Worm (Caenorhabditis elegans) whole organism, young adult: ENCODE measurements around the gene T01H3.5.

Source experiments
- B0019.2 ChIP-seq: fragments of 200-800 bp; sonication (Bioruptor generic); conservative IDR thresholded peaks from 2 replicates; pipeline ENCODE4 v1.3.6; 2022; ENCODE audit warnings: missing genetic modification reagents, missing genetic modification characterization, missing compliant biosample characterization
- B0261.1 ChIP-seq: sonication (generic microtip); optimal IDR thresholded peaks from 2 replicates; lab custom pipeline; 2016; ENCODE audit warnings: mild to moderate bottlenecking, missing genetic modification characterization, moderate library complexity, missing compliant biosample characterization
- F10E7.11 ChIP-seq: sonication (generic microtip); optimal IDR thresholded peaks from 2 replicates; lab custom pipeline; 2017; ENCODE audit warnings: mild to moderate bottlenecking, missing genetic modification characterization, moderate library complexity, missing compliant biosample characterization
- F33H1.4 ChIP-seq: fragments of 200-800 bp; sonication (Bioruptor generic); IDR thresholded peaks from 2 replicates; pipeline ENCODE4 v1.3.6; 2022; ENCODE audit warnings: missing genetic modification reagents, missing genetic modification characterization, missing compliant biosample characterization
- F57C9.4 ChIP-seq: sonication (generic microtip); optimal IDR thresholded peaks from 2 replicates; lab custom pipeline; 2017; ENCODE audit warnings: mild to moderate bottlenecking, missing genetic modification characterization, missing compliant biosample characterization
- K12H6.12 ChIP-seq: fragments of 200-800 bp; sonication (Bioruptor generic); optimal IDR thresholded peaks from 2 replicates; lab custom pipeline; 2018; ENCODE audit warnings: mild to moderate bottlenecking, missing genetic modification characterization, missing compliant biosample characterization
- Y79H2A.3 ChIP-seq: fragments of 200-800 bp; sonication (Bioruptor generic); conservative IDR thresholded peaks from 2 replicates; pipeline ENCODE4 v1.3.6; 2022; ENCODE audit warnings: missing genetic modification reagents, missing genetic modification characterization, missing compliant biosample characterization
- akir-1 ChIP-seq: fragments of 200-800 bp; sonication (Bioruptor generic); optimal IDR thresholded peaks from 2 replicates; lab custom pipeline; 2018; ENCODE audit warnings: mild to moderate bottlenecking, missing genetic modification characterization, moderate library complexity, missing compliant biosample characterization
- aptf-2 ChIP-seq: fragments of 200-800 bp; sonication (Bioruptor generic); conservative IDR thresholded peaks from 2 replicates; pipeline ENCODE4 v1.3.6; 2022; ENCODE audit warnings: missing genetic modification reagents, missing genetic modification characterization, missing compliant biosample characterization
- atf-7 ChIP-seq: sonication (generic microtip); optimal IDR thresholded peaks from 2 replicates; lab custom pipeline; 2017; ENCODE audit warnings: mild to moderate bottlenecking, missing genetic modification characterization, missing compliant biosample characterization
- bed-1 ChIP-seq: fragments of 200-800 bp; sonication (Bioruptor generic); IDR thresholded peaks from 2 replicates; pipeline ENCODE4 v1.3.6; 2022; ENCODE audit warnings: missing genetic modification reagents, missing genetic modification characterization, missing compliant biosample characterization
- ceh-100 ChIP-seq: fragments of 200-800 bp; sonication (Bioruptor generic); IDR thresholded peaks from 2 replicates; pipeline ENCODE4 v1.3.6; 2022; ENCODE audit warnings: missing genetic modification reagents, missing genetic modification characterization, missing compliant biosample characterization
- ceh-27 ChIP-seq: fragments of 200-800 bp; sonication (Bioruptor generic); optimal IDR thresholded peaks from 2 replicates; lab custom pipeline; 2018; ENCODE audit warnings: mild to moderate bottlenecking, missing genetic modification characterization, moderate library complexity, missing compliant biosample characterization
- ceh-40 ChIP-seq: fragments of 200-800 bp; sonication (Bioruptor generic); IDR thresholded peaks from 2 replicates; pipeline ENCODE4 v1.3.6; 2022; ENCODE audit warnings: missing genetic modification characterization, missing compliant biosample characterization
- die-1 ChIP-seq: sonication (generic microtip); optimal IDR thresholded peaks from 2 replicates; lab custom pipeline; 2016; ENCODE audit warnings: missing genotype, mild to moderate bottlenecking, missing genetic modification characterization, missing compliant biosample characterization
- dox-1 ChIP-seq: fragments of 200-800 bp; sonication (Bioruptor generic); IDR thresholded peaks from 2 replicates; pipeline ENCODE4 v1.3.6; 2022; ENCODE audit warnings: missing genetic modification reagents, missing genetic modification characterization, missing compliant biosample characterization
- dpff-1 ChIP-seq: sonication (generic microtip); optimal IDR thresholded peaks from 2 replicates; lab custom pipeline; 2017; ENCODE audit warnings: mild to moderate bottlenecking, missing genetic modification characterization, missing compliant biosample characterization
- dpl-1 ChIP-seq: fragments of 150-350 bp; optimal IDR thresholded peaks from 2 replicates; lab custom pipeline; 2014; ENCODE audit warnings: missing biosample characterization, missing genetic modification reagents, missing genetic modification characterization
- egl-18 ChIP-seq: fragments of 200-800 bp; sonication (Bioruptor generic); IDR thresholded peaks from 2 replicates; pipeline ENCODE4 v1.3.6; 2022; ENCODE audit warnings: missing genetic modification reagents, missing genetic modification characterization, missing compliant biosample characterization
- hlh-12 ChIP-seq: sonication (generic microtip); optimal IDR thresholded peaks from 2 replicates; lab custom pipeline; 2016; ENCODE audit warnings: missing genetic modification characterization, missing compliant biosample characterization
- hlh-26 ChIP-seq: fragments of 200-800 bp; sonication (Bioruptor generic); conservative IDR thresholded peaks from 2 replicates; pipeline ENCODE4 v1.3.6; 2022; ENCODE audit warnings: missing genetic modification reagents, missing genetic modification characterization, missing compliant biosample characterization
- hmg-1.2 ChIP-seq: fragments of 200-800 bp; sonication (Bioruptor generic); IDR thresholded peaks from 2 replicates; pipeline ENCODE4 v1.3.6; 2022; ENCODE audit warnings: missing genetic modification reagents, missing genetic modification characterization, missing compliant biosample characterization
- hmg-20 ChIP-seq: fragments of 200-800 bp; sonication (Bioruptor generic); IDR thresholded peaks from 2 replicates; pipeline ENCODE4 v1.3.6; 2022; ENCODE audit warnings: missing genetic modification reagents, missing genetic modification characterization, missing compliant biosample characterization
- lag-1 ChIP-seq: fragments of 200-800 bp; sonication (Bioruptor generic); IDR thresholded peaks from 2 replicates; pipeline ENCODE4 v1.3.6; 2022; ENCODE audit warnings: missing genetic modification reagents, missing genetic modification characterization, missing compliant biosample characterization
- let-607 ChIP-seq, 2 experiments: fragments of 200-800 bp in 1 of 2; sonication (Bioruptor generic) in 1 of 2; sonication (generic microtip) in 1 of 2; optimal IDR thresholded peaks; 2 replicates each; lab custom pipeline; 2016 to 2018; ENCODE audit warnings: mild to moderate bottlenecking in 2 of 2, missing compliant biosample characterization in 2 of 2, missing genetic modification characterization in 2 of 2, moderate library complexity in 2 of 2, missing genotype in 1 of 2
- lsl-1 ChIP-seq: fragments of 200-800 bp; sonication (Bioruptor generic); optimal IDR thresholded peaks from 2 replicates; lab custom pipeline; 2018; ENCODE audit warnings: mild to moderate bottlenecking, missing genetic modification characterization, moderate library complexity, missing compliant biosample characterization
- madf-3 ChIP-seq: fragments of 200-800 bp; sonication (Bioruptor generic); IDR thresholded peaks from 2 replicates; pipeline ENCODE4 v1.3.6; 2022; ENCODE audit warnings: missing genetic modification reagents, missing genetic modification characterization, missing compliant biosample characterization
- nfyb-1 ChIP-seq: fragments of 200-800 bp; sonication (Bioruptor generic); IDR thresholded peaks from 2 replicates; pipeline ENCODE4 v1.3.6; 2022; ENCODE audit warnings: missing genetic modification reagents, missing genetic modification characterization, missing compliant biosample characterization
- nhr-179 ChIP-seq: sonication (generic microtip); optimal IDR thresholded peaks from 2 replicates; lab custom pipeline; 2016; ENCODE audit warnings: mild to moderate bottlenecking, missing genetic modification characterization, missing compliant biosample characterization
- nhr-80 ChIP-seq: sonication (generic microtip); optimal IDR thresholded peaks from 2 replicates; lab custom pipeline; 2016; ENCODE audit warnings: missing genetic modification characterization, missing compliant biosample characterization
- nhr-90 ChIP-seq: sonication (generic microtip); optimal IDR thresholded peaks from 2 replicates; lab custom pipeline; 2016; ENCODE audit warnings: missing genotype, mild to moderate bottlenecking, missing genetic modification characterization, missing compliant biosample characterization
- pbrm-1 ChIP-seq: fragments of 200-800 bp; sonication (Bioruptor generic); IDR thresholded peaks from 2 replicates; pipeline ENCODE4 v1.3.6; 2022; ENCODE audit warnings: missing genetic modification reagents, missing genetic modification characterization, missing compliant biosample characterization
- sdz-38 ChIP-seq: sonication (generic microtip); optimal IDR thresholded peaks from 2 replicates; lab custom pipeline; 2016; ENCODE audit warnings: missing genotype, missing genetic modification characterization, missing compliant biosample characterization
- snpc-1.3 ChIP-seq: sonication (generic microtip); optimal IDR thresholded peaks from 2 replicates; lab custom pipeline; 2017; ENCODE audit warnings: missing genetic modification characterization, mild to moderate bottlenecking, missing compliant biosample characterization, antibody characterized with exemption, moderate library complexity, missing genotype, missing genetic modification reagents; ENCODE audit not compliant: insufficient read depth
- snpc-3.4 ChIP-seq: sonication (generic microtip); optimal IDR thresholded peaks from 2 replicates; lab custom pipeline; 2017; ENCODE audit warnings: missing genetic modification characterization, mild to moderate bottlenecking, missing compliant biosample characterization, antibody characterized with exemption, moderate library complexity, missing genotype, missing genetic modification reagents
- somi-1 ChIP-seq: fragments of 200-800 bp; sonication (Bioruptor generic); optimal IDR thresholded peaks from 2 replicates; lab custom pipeline; 2018; ENCODE audit warnings: mild to moderate bottlenecking, missing genetic modification characterization, missing compliant biosample characterization
- unc-130 ChIP-seq: sonication (generic microtip); optimal IDR thresholded peaks from 2 replicates; lab custom pipeline; 2016; ENCODE audit warnings: missing genetic modification reagents, missing genetic modification characterization, missing compliant biosample characterization
- zfh-2 ChIP-seq: fragments of 200-800 bp; sonication (Bioruptor generic); conservative IDR thresholded peaks from 2 replicates; pipeline ENCODE4 v1.3.6; 2022; ENCODE audit warnings: missing genetic modification reagents, missing genetic modification characterization, missing compliant biosample characterization
- ztf-3 ChIP-seq: fragments of 200-800 bp; sonication (Bioruptor generic); optimal IDR thresholded peaks from 2 replicates; lab custom pipeline; 2018; ENCODE audit warnings: mild to moderate bottlenecking, missing genetic modification characterization, missing compliant biosample characterization

The T01H3.5 gene

ce11 chrII:7836613-7837226 is 42.7 kb upstream of the T01H3.5 start:
- TF ChIP-seq lag-1 (GFP tag; lab: Robert Waterston, UW), result no peak
- peak; percentile 40 for TF ChIP-seq somi-1 (GFP tag; lab: Kevin White, UChicago)
- TF ChIP-seq lsl-1 (GFP tag; lab: Kevin White, UChicago), result no peak
- TF ChIP-seq nfyb-1 (GFP tag; lab: Robert Waterston, UW), result 0 out of 2 replicates have a peak, but pooled peaks have one; percentile 7
- no peak for TF ChIP-seq atf-7
- TF ChIP-seq K12H6.12 (tag; lab: Kevin White, UChicago), result peak; percentile 61
- no peak for TF ChIP-seq snpc-3.4 (tag; lab: Kevin White, UChicago)
- TF ChIP-seq hlh-12 (tag; lab: Kevin White, UChicago), result no peak
- TF ChIP-seq dox-1 (GFP tag; lab: Robert Waterston, UW), result no peak

DNA sequence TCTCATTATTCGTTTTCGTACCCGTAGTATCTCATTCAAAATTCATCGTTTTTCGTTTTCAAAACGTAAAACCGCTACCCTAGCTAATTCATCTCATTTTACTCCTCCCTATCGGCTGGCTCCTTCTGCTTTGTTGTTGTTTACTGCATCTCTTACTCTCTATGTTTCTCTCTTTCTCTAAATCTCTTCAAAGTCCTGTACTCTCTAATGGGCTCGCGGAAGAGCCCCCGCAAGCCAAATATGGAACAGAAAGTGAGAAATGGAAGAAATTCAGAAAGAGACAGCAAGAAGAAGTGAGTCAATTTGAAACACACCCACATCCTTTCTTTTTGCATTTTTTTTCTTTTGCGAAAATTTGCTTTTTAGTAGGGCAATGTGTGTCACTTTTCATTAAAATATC is 40.8 kb upstream of the T01H3.5 start:
- TF ChIP-seq ceh-40 (GFP tag; lab: Robert Waterston, UW), result no peak
- TF ChIP-seq hmg-1.2 (GFP tag; lab: Robert Waterston, UW), result peak; percentile 76
- no peak for TF ChIP-seq somi-1 (GFP tag; lab: Kevin White, UChicago)
- no peak for TF ChIP-seq aptf-2 (GFP tag; lab: Robert Waterston, UW)
- no peak for TF ChIP-seq zfh-2 (GFP tag; lab: Robert Waterston, UW)
- TF ChIP-seq snpc-1.3, result no peak

DNA sequence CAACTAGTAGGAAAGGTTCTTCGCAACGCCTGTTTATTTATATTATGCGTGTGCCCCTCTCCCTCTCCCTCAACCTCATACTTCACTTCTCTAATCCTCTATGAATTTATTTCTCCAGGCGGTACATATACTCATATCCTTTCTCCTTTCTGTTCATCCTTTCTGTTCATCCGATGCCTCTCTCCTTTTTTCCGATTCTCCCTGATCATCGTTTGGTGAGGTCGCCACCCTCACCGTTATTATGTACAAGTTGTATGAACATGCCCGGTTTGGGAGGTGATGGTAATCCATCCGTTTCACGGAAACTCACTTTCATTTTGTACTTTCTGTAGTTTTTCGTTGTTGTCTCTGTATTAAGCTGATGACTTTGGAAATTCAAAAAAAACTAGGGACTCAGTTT is 39.7 kb upstream of the T01H3.5 start:
- TF ChIP-seq ztf-3 (no peak), madf-3 (GFP tag; lab: Robert Waterston, UW) (no peak), let-607 (tag; optimal IDR thresholded peaks at IDR 0.05; lab: Kevin White, UChicago) (no peak), Y79H2A.3 (GFP tag; lab: Robert Waterston, UW) (no peak), die-1 (tag; lab: Kevin White, UChicago) (no peak), snpc-3.4 (tag; lab: Kevin White, UChicago) (no peak), ceh-100 (GFP tag; lab: Robert Waterston, UW) (no peak), F10E7.11 (tag; lab: Kevin White, UChicago) (no peak), hmg-20 (GFP tag; lab: Robert Waterston, UW) (no peak), egl-18 (GFP tag; lab: Robert Waterston, UW) (no peak), hlh-26 (GFP tag; lab: Robert Waterston, UW) (no peak), pbrm-1 (GFP tag; lab: Robert Waterston, UW) (no peak), sdz-38 (tag; lab: Kevin White, UChicago) (no peak)

- TF ChIP-seq ztf-3, result no peak
- TF ChIP-seq akir-1, result no peak
- no peak for TF ChIP-seq nhr-90 (tag; lab: Kevin White, UChicago)
- TF ChIP-seq ceh-27 (GFP tag; lab: Kevin White, UChicago), result no peak
- TF ChIP-seq nhr-80 (tag; lab: Kevin White, UChicago), result no peak
- no peak for TF ChIP-seq F33H1.4 (GFP tag; lab: Robert Waterston, UW)
- TF ChIP-seq dox-1 (GFP tag; lab: Robert Waterston, UW), result no peak
- no peak for TF ChIP-seq F57C9.4 (tag; lab: Kevin White, UChicago)
- no peak for TF ChIP-seq B0261.1 (tag; lab: Kevin White, UChicago)
- TF ChIP-seq nhr-179 (tag; lab: Kevin White, UChicago), result no peak
- TF ChIP-seq unc-130 (GFP tag; lab: Kevin White, UChicago), result no peak
- no peak for TF ChIP-seq bed-1 (GFP tag; lab: Robert Waterston, UW)
- TF ChIP-seq dpl-1, result no peak
- TF ChIP-seq B0019.2 (GFP tag; lab: Robert Waterston, UW), result no peak
- TF ChIP-seq dpff-1 (tag; lab: Kevin White, UChicago), result no peak
Observed at ce11 chrII:7842053-7842452, 37.4 kb upstream of the T01H3.5 start, which contains the start of gene klp-3. TSS of gene klp-3 (plus strand) at chrII:7842353.
